Worm (Caenorhabditis elegans) whole organism, late embryonic: ENCODE results near the gene str-88.

ENCODE experiments used
- C38D4.7 ChIP-seq: fragments of 200-800 bp; sonication (Bioruptor generic); optimal IDR thresholded peaks from 2 replicates; lab custom pipeline; 2018; ENCODE audit warnings: mild to moderate bottlenecking, missing genetic modification characterization, moderate library complexity, missing compliant biosample characterization
- ama-1 ChIP-seq: fragments of 150-350 bp; optimal IDR thresholded peaks from 2 replicates; lab custom pipeline; 2014
- ceh-2 ChIP-seq: sonication (generic microtip); optimal IDR thresholded peaks from 2 replicates; lab custom pipeline; 2016; ENCODE audit warnings: missing genotype, missing genetic modification characterization, missing compliant biosample characterization
- elt-2 ChIP-seq: sonication (generic microtip); optimal IDR thresholded peaks from 2 replicates; lab custom pipeline; 2016; ENCODE audit warnings: missing genetic modification reagents, missing genetic modification characterization, missing compliant biosample characterization
- nfya-1 ChIP-seq: sonication (generic microtip); optimal IDR thresholded peaks from 2 replicates; lab custom pipeline; 2017; ENCODE audit warnings: missing genetic modification characterization, mild to moderate bottlenecking, missing compliant biosample characterization, antibody characterized with exemption, moderate library complexity
- nhr-11 ChIP-seq: fragments of 150-350 bp; optimal IDR thresholded peaks from 2 replicates; lab custom pipeline; 2014; ENCODE audit warnings: missing biosample characterization, missing genetic modification characterization
- pag-3 ChIP-seq: sonication (generic microtip); optimal IDR thresholded peaks from 2 replicates; lab custom pipeline; 2016; ENCODE audit warnings: missing compliant biosample characterization, missing genetic modification characterization, borderline replicate concordance
- pha-4 ChIP-seq: fragments of 150-350 bp; optimal IDR thresholded peaks from 2 replicates; lab custom pipeline; 2018; ENCODE audit warnings: missing biosample characterization, missing genetic modification reagents, missing genetic modification characterization
- pqm-1 ChIP-seq: sonication (generic microtip); optimal IDR thresholded peaks from 2 replicates; lab custom pipeline; 2016; ENCODE audit warnings: missing genetic modification characterization, missing compliant biosample characterization
- rnt-1 ChIP-seq: sonication (generic microtip); optimal IDR thresholded peaks from 2 replicates; lab custom pipeline; 2016; ENCODE audit warnings: missing genetic modification characterization, missing compliant biosample characterization
- syd-9 ChIP-seq: sonication (generic microtip); optimal IDR thresholded peaks from 2 replicates; lab custom pipeline; 2016; ENCODE audit warnings: mild to moderate bottlenecking, missing genetic modification characterization, moderate library complexity, missing compliant biosample characterization

DNA sequence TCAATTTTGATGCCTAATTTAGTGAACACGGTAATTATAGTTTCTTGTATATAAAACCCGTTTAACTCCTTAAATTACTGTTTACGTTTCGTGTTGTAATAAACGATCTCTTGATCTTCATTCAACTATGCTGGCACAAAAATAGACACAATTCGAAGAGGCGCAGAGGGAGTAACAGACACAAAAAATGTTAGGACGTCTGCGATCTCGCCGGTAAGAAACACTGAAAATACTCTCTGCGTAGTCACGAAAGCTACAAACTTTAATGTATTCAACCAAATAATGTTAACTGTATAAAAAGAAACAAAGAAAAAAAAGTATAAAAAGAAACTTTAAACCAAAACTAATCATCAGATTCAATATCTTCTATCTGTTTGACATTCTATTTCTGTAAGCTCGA, 2.8 kb downstream of the str-88 start, which contains the start of gene dhs-23:
- TF ChIP-seq pqm-1 (no peak), elt-2 (no peak), nhr-11 (tag; lab: Kevin White, UChicago) (no peak), rnt-1 (tag; lab: Kevin White, UChicago) (no peak), ama-1 (lab: Kevin White, UChicago) (no peak), pag-3 (tag; lab: Kevin White, UChicago) (no peak), C38D4.7 (GFP tag; lab: Kevin White, UChicago) (no peak), nfya-1 (tag; lab: Kevin White, UChicago) (no peak), syd-9 (tag; lab: Kevin White, UChicago) (no peak), pha-4 (no peak), ceh-2 (no peak)
